Fruit fly (Drosophila melanogaster) whole organism, adult: ENCODE measurements around the gene CG2278.

Experiments
- CG1620 ChIP-seq: fragments of 200-800 bp; sonication (Bioruptor generic); optimal IDR thresholded peaks from 2 replicates; lab custom pipeline; 2016; ENCODE audit warnings: missing biosample characterization, missing genetic modification characterization
- CG5204 ChIP-seq: fragments of 200-800 bp; sonication (Bioruptor generic); optimal IDR thresholded peaks from 2 replicates; lab custom pipeline; 2016; ENCODE audit warnings: missing biosample characterization, missing genetic modification characterization
- kay ChIP-seq: fragments of 200-800 bp; sonication (Bioruptor generic); peaks from one replicate; lab custom pipeline; 2016; ENCODE audit warnings: missing biosample characterization, missing genetic modification characterization, borderline replicate concordance

dm6 chrX:8140707-8141106 lies 29.4 kb downstream of the CG2278 start:
- TF ChIP-seq kay (GFP tag; lab: Kevin White, UChicago): no peak
- no peak for TF ChIP-seq CG1620 (GFP tag; lab: Kevin White, UChicago)
- TF ChIP-seq CG5204: no peak
